Worm (Caenorhabditis elegans) whole organism, midembryonic: Measurements from ENCODE around the gene F38H4.5.

ENCODE experiments used
- flt-1 ChIP-seq: fragments of 200-800 bp; sonication (Bioruptor generic); IDR thresholded peaks from 2 replicates; pipeline ENCODE4 v1.3.6; 2022; ENCODE audit warnings: missing genetic modification characterization, missing compliant biosample characterization
- tab-1 ChIP-seq: fragments of 200-800 bp; sonication (Bioruptor generic); IDR thresholded peaks from 2 replicates; pipeline ENCODE4 v1.3.6; 2022; ENCODE audit warnings: missing genetic modification characterization, missing compliant biosample characterization

DNA sequence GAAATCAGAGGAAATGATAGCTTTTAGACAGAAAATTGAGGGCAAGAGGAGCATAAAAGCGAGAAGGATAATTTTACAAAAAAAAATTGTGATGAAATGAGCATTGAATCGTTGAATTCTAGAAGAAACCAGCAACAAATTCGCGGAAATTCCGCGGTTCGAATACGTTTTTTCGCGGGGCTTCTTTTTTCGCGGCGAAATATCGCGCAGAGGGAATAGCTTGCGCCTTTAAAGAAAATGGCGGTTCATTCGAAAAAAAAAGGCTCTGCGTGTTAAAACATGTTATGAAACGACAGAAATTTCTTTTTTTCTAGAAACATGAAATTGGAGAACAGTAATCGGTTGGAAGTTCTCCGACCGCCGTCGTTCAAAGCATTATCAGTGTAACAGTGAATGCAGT is 29.5 kb upstream of the F38H4.5 start:
- TF ChIP-seq tab-1 (no peak), flt-1 (GFP tag; lab: Robert Waterston, UW) (no peak)
